Fruit fly (Drosophila melanogaster) whole organism, embryonic: ENCODE measurements around the gene CG34268.

ENCODE experiments used
- Asciz ChIP-seq: fragments of 200-800 bp; sonication (Bioruptor generic); optimal IDR thresholded peaks from 2 replicates; lab custom pipeline; 2017; ENCODE audit warnings: missing biosample characterization, mild to moderate bottlenecking, missing genetic modification characterization, missing genetic modification reagents
- Atf3 ChIP-seq: fragments of 200-800 bp; sonication (Bioruptor generic); optimal IDR thresholded peaks from 3 replicates; lab custom pipeline; 2016; ENCODE audit warnings: missing biosample characterization, missing genetic modification characterization
- B-H2 ChIP-seq: fragments of 200-800 bp; sonication (Bioruptor generic); optimal IDR thresholded peaks from 2 replicates; lab custom pipeline; 2018; ENCODE audit warnings: missing biosample characterization, mild to moderate bottlenecking, missing genetic modification characterization
- CG11398 ChIP-seq: fragments of 200-800 bp; sonication (Bioruptor generic); optimal IDR thresholded peaks from 2 replicates; lab custom pipeline; 2016; ENCODE audit warnings: missing biosample characterization, missing genetic modification characterization
- CG12219 ChIP-seq: fragments of 200-800 bp; sonication (Bioruptor generic); optimal IDR thresholded peaks from 3 replicates; lab custom pipeline; 2018; ENCODE audit warnings: missing biosample characterization, mild to moderate bottlenecking, missing genetic modification characterization
- CG12744 ChIP-seq: fragments of 200-800 bp; sonication (Bioruptor generic); optimal IDR thresholded peaks from 2 replicates; lab custom pipeline; 2016; ENCODE audit warnings: missing biosample characterization, missing genetic modification characterization
- CG15011 ChIP-seq: fragments of 200-800 bp; sonication (Bioruptor generic); optimal IDR thresholded peaks from 3 replicates; lab custom pipeline; 2018; ENCODE audit warnings: missing biosample characterization, mild to moderate bottlenecking, missing genetic modification characterization
- CG15479 ChIP-seq: fragments of 200-800 bp; sonication (Bioruptor generic); optimal IDR thresholded peaks from 3 replicates; lab custom pipeline; 2019; ENCODE audit warnings: missing biosample characterization, mild to moderate bottlenecking, missing genetic modification characterization, moderate library complexity
- CG17361 ChIP-seq: fragments of 200-800 bp; sonication (Bioruptor generic); IDR thresholded peaks from 3 replicates; pipeline ENCODE4 v1.3.6; 2022; ENCODE audit warnings: missing biosample characterization, missing genetic modification characterization
- CG17829 ChIP-seq: fragments of 200-800 bp; optimal IDR thresholded peaks from 2 replicates; lab custom pipeline; 2019; ENCODE audit warnings: missing biosample characterization, mild to moderate bottlenecking, missing genetic modification characterization, moderate library complexity
- CG18619 ChIP-seq: fragments of 200-800 bp; sonication (Bioruptor generic); optimal IDR thresholded peaks from 3 replicates; lab custom pipeline; 2017; ENCODE audit warnings: missing biosample characterization, mild to moderate bottlenecking, missing genetic modification characterization
- CG32767 ChIP-seq: fragments of 200-800 bp; sonication (Bioruptor generic); IDR thresholded peaks from 2 replicates; pipeline ENCODE4 v1.3.6; 2022; ENCODE audit warnings: missing biosample characterization, missing genetic modification characterization
- CG34422 ChIP-seq: fragments of 200-800 bp; sonication (Bioruptor generic); IDR thresholded peaks from 3 replicates; pipeline ENCODE4 v1.3.6; 2022; ENCODE audit warnings: missing biosample characterization, missing genetic modification characterization
- CG6689 ChIP-seq: fragments of 200-800 bp; sonication (Bioruptor generic); IDR thresholded peaks from 2 replicates; pipeline ENCODE4 v1.3.6; 2022; ENCODE audit warnings: missing biosample characterization, missing genetic modification characterization
- CG7271 ChIP-seq: fragments of 200-800 bp; sonication (Bioruptor generic); optimal IDR thresholded peaks from 2 replicates; lab custom pipeline; 2018; ENCODE audit warnings: missing biosample characterization, mild to moderate bottlenecking, missing genetic modification characterization, moderate library complexity
- CG7839 ChIP-seq: fragments of 200-800 bp; sonication (Bioruptor generic); optimal IDR thresholded peaks from 3 replicates; lab custom pipeline; 2018; ENCODE audit warnings: missing biosample characterization, mild to moderate bottlenecking, missing genetic modification characterization, moderate library complexity
- CG7963 ChIP-seq: fragments of 200-800 bp; sonication (Bioruptor generic); IDR thresholded peaks from 3 replicates; pipeline ENCODE4 v1.3.6; 2022; ENCODE audit warnings: missing biosample characterization, missing genetic modification characterization; ENCODE audit not compliant: partially characterized antibody
- CG8290 ChIP-seq, 3 experiments: fragments of 200-800 bp; sonication (Bioruptor generic); optimal IDR thresholded peaks; 2 replicates each; lab custom pipeline; 2016 to 2019; ENCODE audit warnings: missing biosample characterization in 3 of 3, missing genetic modification characterization in 3 of 3, mild to moderate bottlenecking in 2 of 3, moderate library complexity in 1 of 3
- CG8388 ChIP-seq: fragments of 200-800 bp; sonication (Bioruptor generic); optimal IDR thresholded peaks from 2 replicates; lab custom pipeline; 2019; ENCODE audit warnings: missing biosample characterization, mild to moderate bottlenecking, missing genetic modification characterization, moderate library complexity
- CG8924 ChIP-seq: fragments of 200-800 bp; optimal IDR thresholded peaks from 3 replicates; lab custom pipeline; 2019; ENCODE audit warnings: missing biosample characterization, mild to moderate bottlenecking, missing genetic modification characterization, moderate library complexity
- CG9609 ChIP-seq: fragments of 200-800 bp; sonication (Bioruptor generic); optimal IDR thresholded peaks from 3 replicates; lab custom pipeline; 2016; ENCODE audit warnings: missing biosample characterization, missing genetic modification characterization
- CG9817 ChIP-seq: fragments of 200-800 bp; sonication (Bioruptor generic); optimal IDR thresholded peaks from 2 replicates; lab custom pipeline; 2018; ENCODE audit warnings: missing biosample characterization, mild to moderate bottlenecking, missing genetic modification characterization, moderate library complexity
- Deaf1 ChIP-seq: fragments of 200-800 bp; optimal IDR thresholded peaks from 3 replicates; lab custom pipeline; 2019; ENCODE audit warnings: missing biosample characterization, mild to moderate bottlenecking, missing genetic modification characterization, moderate library complexity
- Doc2 ChIP-seq: fragments of 200-800 bp; sonication (Bioruptor generic); IDR thresholded peaks from 2 replicates; pipeline ENCODE4 v1.3.6; 2022; ENCODE audit warnings: missing biosample characterization, missing genetic modification characterization
- Dp ChIP-seq: fragments of 200-800 bp; sonication (Bioruptor generic); optimal IDR thresholded peaks from 2 replicates; lab custom pipeline; 2018; ENCODE audit warnings: missing biosample characterization, mild to moderate bottlenecking, missing genetic modification characterization, moderate library complexity
- Fer3 ChIP-seq: fragments of 200-800 bp; sonication (Bioruptor generic); optimal IDR thresholded peaks from 2 replicates; lab custom pipeline; 2018; ENCODE audit warnings: missing biosample characterization, mild to moderate bottlenecking, missing genetic modification characterization, moderate library complexity
- HLH54F ChIP-seq: fragments of 200-800 bp; sonication (Bioruptor generic); optimal IDR thresholded peaks from 3 replicates; lab custom pipeline; 2016; ENCODE audit warnings: missing biosample characterization, missing genetic modification characterization
- HmgZ ChIP-seq: fragments of 200-800 bp; sonication (Bioruptor generic); optimal IDR thresholded peaks from 2 replicates; lab custom pipeline; 2018; ENCODE audit warnings: missing biosample characterization, mild to moderate bottlenecking, missing genetic modification characterization
- Max ChIP-seq: fragments of 200-800 bp; sonication (Bioruptor generic); optimal IDR thresholded peaks from 2 replicates; lab custom pipeline; 2016; ENCODE audit warnings: missing biosample characterization, mild to moderate bottlenecking, missing genetic modification characterization
- NC2β ChIP-seq: fragments of 200-800 bp; sonication (Bioruptor generic); optimal IDR thresholded peaks from 2 replicates; lab custom pipeline; 2016; ENCODE audit warnings: missing biosample characterization, missing genetic modification characterization
- Neu2 ChIP-seq: fragments of 200-800 bp; sonication (Bioruptor generic); optimal IDR thresholded peaks from 3 replicates; lab custom pipeline; 2016; ENCODE audit warnings: missing biosample characterization, missing genetic modification characterization, borderline replicate concordance
- Nf-YB ChIP-seq: fragments of 200-800 bp; sonication (Bioruptor generic); optimal IDR thresholded peaks from 3 replicates; lab custom pipeline; 2019; ENCODE audit warnings: missing biosample characterization, mild to moderate bottlenecking, missing genetic modification characterization, moderate library complexity
- Opbp ChIP-seq: fragments of 200-800 bp; sonication (Bioruptor generic); IDR thresholded peaks from 3 replicates; pipeline ENCODE4 v1.3.6; 2022; ENCODE audit warnings: missing biosample characterization, missing genetic modification characterization; ENCODE audit not compliant: partially characterized antibody
- Side ChIP-seq: fragments of 200-800 bp; sonication (Bioruptor generic); optimal IDR thresholded peaks from 2 replicates; lab custom pipeline; 2016; ENCODE audit warnings: missing biosample characterization, missing genetic modification characterization
- YL-1 ChIP-seq: fragments of 200-800 bp; sonication (Bioruptor generic); optimal IDR thresholded peaks from 3 replicates; lab custom pipeline; 2017; ENCODE audit warnings: missing biosample characterization, mild to moderate bottlenecking, missing genetic modification characterization
- cas ChIP-seq: fragments of 200-800 bp; sonication (Bioruptor generic); IDR thresholded peaks from 2 replicates; pipeline ENCODE4 v1.3.6; 2022; ENCODE audit warnings: missing biosample characterization, missing genetic modification characterization
- en ChIP-seq: fragments of 200-800 bp; sonication (Bioruptor generic); optimal IDR thresholded peaks from 2 replicates; lab custom pipeline; 2016; ENCODE audit warnings: missing biosample characterization, missing genetic modification characterization
- fd3F ChIP-seq: fragments of 200-800 bp; sonication (Bioruptor generic); optimal IDR thresholded peaks from 2 replicates; lab custom pipeline; 2018; ENCODE audit warnings: missing biosample characterization, mild to moderate bottlenecking, missing genetic modification characterization, moderate library complexity
- fru ChIP-seq: fragments of >200 bp; optimal IDR thresholded peaks from 2 replicates; lab custom pipeline; 2017
- gcm ChIP-seq: fragments of 200-800 bp; sonication (Bioruptor generic); optimal IDR thresholded peaks from 2 replicates; lab custom pipeline; 2019; ENCODE audit warnings: missing biosample characterization, mild to moderate bottlenecking, missing genetic modification characterization, moderate library complexity
- gcm2 ChIP-seq: fragments of 200-800 bp; sonication (Bioruptor generic); optimal IDR thresholded peaks from 2 replicates; lab custom pipeline; 2016; ENCODE audit warnings: missing biosample characterization, missing genetic modification characterization
- gsb-n ChIP-seq: fragments of 200-800 bp; sonication (Bioruptor generic); optimal IDR thresholded peaks from 3 replicates; lab custom pipeline; 2018; ENCODE audit warnings: missing biosample characterization, mild to moderate bottlenecking, missing genetic modification characterization
- klu ChIP-seq: fragments of 200-800 bp; sonication (Bioruptor generic); IDR thresholded peaks from 2 replicates; pipeline ENCODE4 v1.3.6; 2022; ENCODE audit warnings: missing biosample characterization, missing genetic modification characterization
- nau ChIP-seq: fragments of 200-800 bp; sonication (Bioruptor generic); optimal IDR thresholded peaks from 3 replicates; lab custom pipeline; 2017; ENCODE audit warnings: missing biosample characterization, mild to moderate bottlenecking, missing genetic modification characterization, missing genetic modification reagents
- otp ChIP-seq: fragments of 200-800 bp; sonication (Bioruptor generic); IDR thresholded peaks from 3 replicates; pipeline ENCODE4, ENCODE4 v1.3.6; 2022; ENCODE audit warnings: missing biosample characterization, missing genetic modification characterization
- stwl ChIP-seq: fragments of 200-800 bp; sonication (Bioruptor generic); optimal IDR thresholded peaks from 3 replicates; lab custom pipeline; 2018; ENCODE audit warnings: missing biosample characterization, mild to moderate bottlenecking, missing genetic modification characterization, moderate library complexity
- tll ChIP-seq, 2 experiments: fragments of 200-800 bp in 1 of 2; fragments of >200 bp in 1 of 2; sonication (Bioruptor generic) in 1 of 2; optimal IDR thresholded peaks; 2 replicates each; lab custom pipeline; 2017 to 2019; ENCODE audit warnings: missing biosample characterization in 2 of 2, missing genetic modification characterization in 2 of 2, mild to moderate bottlenecking in 1 of 2, moderate library complexity in 1 of 2
- toy ChIP-seq: fragments of 200-800 bp; sonication (Bioruptor generic); IDR thresholded peaks from 2 replicates; pipeline ENCODE4 v1.3.6; 2022; ENCODE audit warnings: missing biosample characterization, missing genetic modification characterization
- wor ChIP-seq: fragments of 200-800 bp; sonication (Bioruptor generic); IDR thresholded peaks from 2 replicates; pipeline ENCODE4 v1.3.6; 2022; ENCODE audit warnings: missing biosample characterization, missing genetic modification characterization

The CG34268 gene

dm6 chr3L:540432-540973 is 39.7 kb downstream of the CG34268 start, which contains the start of the genes klar and BORCS6 (continued):
- TF ChIP-seq stwl (tag; lab: Kevin White, UChicago), result peak; percentile 90
- no peak for TF ChIP-seq CG12219 (GFP tag; lab: Kevin White, UChicago)
- peak; percentile 55 for TF ChIP-seq CG7839 (tag; lab: Kevin White, UChicago)
- TF ChIP-seq CG12744, result peak; percentile 32
- no peak for TF ChIP-seq CG15011 (GFP tag; lab: Kevin White, UChicago)
- TF ChIP-seq wor (GFP tag; lab: Robert Waterston, UW), result no peak
- TF ChIP-seq Max (GFP tag; lab: Kevin White, UChicago), result peak; percentile 63
- TF ChIP-seq B-H2 (GFP tag; lab: Kevin White, UChicago), result peak; percentile 40
- TF ChIP-seq klu (GFP tag; lab: Robert Waterston, UW), result no peak; the same call in 1 of the 2 replicates
- TF ChIP-seq Atf3, result peak; percentile 59
- no peak for TF ChIP-seq en (GFP tag; lab: Kevin White, UChicago)
- no peak for TF ChIP-seq fru
- no peak for TF ChIP-seq CG6689
- TF ChIP-seq CG8924, result peak; percentile 61
- peak; percentile 63; the same call in 2 of the 3 replicates for TF ChIP-seq CG34422 (GFP tag; lab: Robert Waterston, UW)
- TF ChIP-seq Asciz (GFP tag; lab: Kevin White, UChicago), result no peak
- TF ChIP-seq toy (GFP tag; lab: Robert Waterston, UW), result no peak
- TF ChIP-seq YL-1, result peak; percentile 70
- peak; percentile 92 for TF ChIP-seq CG7963
- peak; percentile 54 for TF ChIP-seq Side
- TF ChIP-seq Dp (GFP tag; lab: Kevin White, UChicago), result peak; percentile 48
- peak; percentile 64 for TF ChIP-seq CG9817 (tag; lab: Kevin White, UChicago)
- TF ChIP-seq CG32767 (GFP tag; lab: Robert Waterston, UW), result no peak
- peak; percentile 73 for TF ChIP-seq CG9609 (GFP tag; lab: Kevin White, UChicago)
- TF ChIP-seq cas (GFP tag; lab: Robert Waterston, UW), result no peak
- TF ChIP-seq CG7271 (tag; lab: Kevin White, UChicago), result no peak
- TF ChIP-seq CG8388 (GFP tag; lab: Kevin White, UChicago), result peak; percentile 22
- peak; percentile 75 for TF ChIP-seq HLH54F
- TF ChIP-seq CG11398 (GFP tag; lab: Kevin White, UChicago), result peak; percentile 44
- TF ChIP-seq HmgZ (tag; lab: Kevin White, UChicago), result peak; percentile 68
- no peak for TF ChIP-seq fd3F (GFP tag; lab: Kevin White, UChicago)
- 0 out of 3 replicates have a peak, but pooled peaks have one; percentile 51 for TF ChIP-seq otp (GFP tag; lab: Robert Waterston, UW)
- TF ChIP-seq NC2β, result peak; percentile 56
- peak; percentile 47 for TF ChIP-seq CG17829 (tag; lab: Kevin White, UChicago)
- TF ChIP-seq Nf-YB, result peak; percentile 7
- peak; percentile 20 for TF ChIP-seq gcm2 (GFP tag; lab: Kevin White, UChicago)
- peak; percentile 26 for TF ChIP-seq Fer3 (tag; lab: Kevin White, UChicago)
- peak; percentile 94 for TF ChIP-seq CG8290 (GFP tag; optimal IDR thresholded peaks at IDR 0.05; lab: Kevin White, UChicago)
- TF ChIP-seq CG8290 (tag; optimal IDR thresholded peaks at IDR 0.05; lab: Kevin White, UChicago), result peak; percentile 80 to 85
- TF ChIP-seq Doc2 (GFP tag; lab: Robert Waterston, UW), result no peak
- TF ChIP-seq CG18619 (GFP tag; lab: Kevin White, UChicago), result peak; percentile 60
- TF ChIP-seq CG15479 (GFP tag; lab: Kevin White, UChicago), result peak; percentile 53
- TF ChIP-seq tll (GFP tag; optimal IDR thresholded peaks at IDR 0.05; lab: Kevin White, UChicago), result peak in 1 of 2 experiments; percentile 88
- TF ChIP-seq CG17361 (GFP tag; lab: Robert Waterston, UW), result peak; percentile 70
- peak; percentile 95 for TF ChIP-seq Opbp (GFP tag; lab: Robert Waterston, UW)
- TF ChIP-seq Neu2 (GFP tag; lab: Kevin White, UChicago), result no peak
- TF ChIP-seq gcm, result peak; percentile 10
- no peak for TF ChIP-seq nau
- peak; percentile 25 for TF ChIP-seq gsb-n (tag; lab: Kevin White, UChicago)
- TF ChIP-seq Deaf1 (tag; lab: Kevin White, UChicago), result peak; percentile 66
